Fruit fly (Drosophila melanogaster) whole organism, embryonic: ENCODE data around the gene aru.

Experiments
- Bdp1 ChIP-seq: fragments of 200-800 bp; sonication (Bioruptor generic); optimal IDR thresholded peaks from 3 replicates; lab custom pipeline; 2016; ENCODE audit warnings: missing biosample characterization, missing genetic modification characterization
- CG10979 ChIP-seq: fragments of 200-800 bp; sonication (Bioruptor generic); optimal IDR thresholded peaks from 2 replicates; lab custom pipeline; 2018; ENCODE audit warnings: missing biosample characterization, mild to moderate bottlenecking, missing genetic modification characterization, moderate library complexity
- CG12769 ChIP-seq: fragments of 200-800 bp; sonication (Bioruptor generic); optimal IDR thresholded peaks from 2 replicates; lab custom pipeline; 2019; ENCODE audit warnings: missing biosample characterization, mild to moderate bottlenecking, missing genetic modification characterization, moderate library complexity
- CG13296 ChIP-seq: fragments of 200-800 bp; sonication (Bioruptor generic); optimal IDR thresholded peaks from 3 replicates; lab custom pipeline; 2018; ENCODE audit warnings: missing biosample characterization, mild to moderate bottlenecking, missing genetic modification characterization
- CG15601 ChIP-seq: fragments of 200-800 bp; sonication (Bioruptor generic); optimal IDR thresholded peaks from 3 replicates; lab custom pipeline; 2019; ENCODE audit warnings: missing biosample characterization, mild to moderate bottlenecking, missing genetic modification characterization, moderate library complexity
- CG1603 ChIP-seq: fragments of 200-800 bp; sonication (Bioruptor generic); optimal IDR thresholded peaks from 2 replicates; lab custom pipeline; 2019; ENCODE audit warnings: missing biosample characterization, mild to moderate bottlenecking, missing genetic modification characterization, moderate library complexity
- CG16815 ChIP-seq: fragments of 200-800 bp; sonication (Bioruptor generic); optimal IDR thresholded peaks from 3 replicates; lab custom pipeline; 2017; ENCODE audit warnings: missing biosample characterization, mild to moderate bottlenecking, missing genetic modification characterization
- CG17328 ChIP-seq: fragments of 200-800 bp; sonication (Bioruptor generic); IDR thresholded peaks from 2 replicates; pipeline ENCODE4 v1.3.6; 2022; ENCODE audit warnings: missing biosample characterization, missing genetic modification characterization
- CG17359 ChIP-seq: fragments of 200-800 bp; sonication (Bioruptor generic); optimal IDR thresholded peaks from 3 replicates; lab custom pipeline; 2018; ENCODE audit warnings: missing biosample characterization, mild to moderate bottlenecking, missing genetic modification characterization, moderate library complexity
- CG2116 ChIP-seq: fragments of 200-800 bp; sonication (Bioruptor generic); optimal IDR thresholded peaks from 3 replicates; lab custom pipeline; 2018; ENCODE audit warnings: missing biosample characterization, mild to moderate bottlenecking, missing genetic modification characterization
- CG2889 ChIP-seq: fragments of 200-800 bp; sonication (Bioruptor generic); IDR thresholded peaks from 3 replicates; pipeline ENCODE4 v1.3.6; 2022; ENCODE audit warnings: missing biosample characterization, missing genetic modification characterization
- CG30020 ChIP-seq: fragments of 200-800 bp; optimal IDR thresholded peaks from 2 replicates; lab custom pipeline; 2019; ENCODE audit warnings: missing biosample characterization, mild to moderate bottlenecking, missing genetic modification characterization, moderate library complexity
- CG30403 ChIP-seq: fragments of 200-800 bp; sonication (Bioruptor generic); optimal IDR thresholded peaks from 3 replicates; lab custom pipeline; 2016; ENCODE audit warnings: missing biosample characterization, missing genetic modification characterization
- CG3847 ChIP-seq: fragments of 200-800 bp; sonication (Bioruptor generic); IDR thresholded peaks from 2 replicates; pipeline ENCODE4 v1.3.6; 2022; ENCODE audit warnings: missing biosample characterization, missing genetic modification characterization
- CG4730 ChIP-seq: fragments of 200-800 bp; sonication (Bioruptor generic); IDR thresholded peaks from 2 replicates; pipeline ENCODE4 v1.3.6; 2022; ENCODE audit warnings: missing biosample characterization, missing genetic modification characterization
- CG5245 ChIP-seq: fragments of 200-800 bp; sonication (Bioruptor generic); optimal IDR thresholded peaks from 3 replicates; lab custom pipeline; 2016; ENCODE audit warnings: missing biosample characterization, missing genetic modification characterization
- CG5953 ChIP-seq: fragments of 200-800 bp; sonication (Bioruptor generic); IDR thresholded peaks from 2 replicates; pipeline ENCODE4 v1.3.6; 2022; ENCODE audit warnings: missing biosample characterization, missing genetic modification characterization
- CG6765 ChIP-seq: fragments of 200-800 bp; sonication (Bioruptor generic); optimal IDR thresholded peaks from 3 replicates; lab custom pipeline; 2017; ENCODE audit warnings: missing biosample characterization, mild to moderate bottlenecking, missing genetic modification characterization
- CG7786 ChIP-seq: fragments of 200-800 bp; sonication (Bioruptor generic); optimal IDR thresholded peaks from 2 replicates; lab custom pipeline; 2016; ENCODE audit warnings: missing biosample characterization, missing genetic modification characterization
- CG7839 ChIP-seq: fragments of 200-800 bp; sonication (Bioruptor generic); optimal IDR thresholded peaks from 3 replicates; lab custom pipeline; 2018; ENCODE audit warnings: missing biosample characterization, mild to moderate bottlenecking, missing genetic modification characterization, moderate library complexity
- CG7928 ChIP-seq: fragments of 200-800 bp; sonication (Bioruptor generic); optimal IDR thresholded peaks from 2 replicates; lab custom pipeline; 2017; ENCODE audit warnings: missing biosample characterization, mild to moderate bottlenecking, missing genetic modification characterization
- CG9609 ChIP-seq: fragments of 200-800 bp; sonication (Bioruptor generic); optimal IDR thresholded peaks from 3 replicates; lab custom pipeline; 2016; ENCODE audit warnings: missing biosample characterization, missing genetic modification characterization
- CG9727 ChIP-seq: fragments of 200-800 bp; sonication (Bioruptor generic); optimal IDR thresholded peaks from 3 replicates; lab custom pipeline; 2017; ENCODE audit warnings: missing biosample characterization, mild to moderate bottlenecking, missing genetic modification characterization
- CHES-1-like ChIP-seq: fragments of 200-800 bp; sonication (Bioruptor generic); optimal IDR thresholded peaks from 2 replicates; lab custom pipeline; 2016; ENCODE audit warnings: missing biosample characterization, missing genetic modification characterization
- D19B ChIP-seq: fragments of 200-800 bp; sonication (Bioruptor generic); optimal IDR thresholded peaks from 2 replicates; lab custom pipeline; 2017; ENCODE audit warnings: missing biosample characterization, mild to moderate bottlenecking, missing genetic modification characterization
- Dip3 ChIP-seq: fragments of 200-800 bp; sonication (Bioruptor generic); optimal IDR thresholded peaks from 3 replicates; lab custom pipeline; 2016; ENCODE audit warnings: missing biosample characterization, missing genetic modification characterization
- H15 ChIP-seq: fragments of 200-800 bp; sonication (Bioruptor generic); IDR thresholded peaks from 3 replicates; pipeline ENCODE4 v1.3.6; 2022; ENCODE audit warnings: missing biosample characterization, missing genetic modification characterization
- Hmr ChIP-seq: fragments of 200-800 bp; sonication (Bioruptor generic); optimal IDR thresholded peaks from 3 replicates; lab custom pipeline; 2017; ENCODE audit warnings: mild to moderate bottlenecking, missing biosample characterization, missing genetic modification reagents, missing genetic modification characterization
- Hr3 ChIP-seq: fragments of 200-800 bp; sonication (Bioruptor generic); optimal IDR thresholded peaks from 3 replicates; lab custom pipeline; 2016; ENCODE audit warnings: missing biosample characterization, missing genetic modification characterization
- NC2β ChIP-seq: fragments of 200-800 bp; sonication (Bioruptor generic); optimal IDR thresholded peaks from 2 replicates; lab custom pipeline; 2016; ENCODE audit warnings: missing biosample characterization, missing genetic modification characterization
- Oaz ChIP-seq: fragments of 200-800 bp; sonication (Bioruptor generic); IDR thresholded peaks from 2 replicates; pipeline ENCODE4 v1.3.6; 2022; ENCODE audit warnings: missing biosample characterization, missing genetic modification characterization
- Pdp1 ChIP-seq, 2 experiments: fragments of 200-800 bp; sonication (Bioruptor generic); optimal IDR thresholded peaks; 3 replicates each; lab custom pipeline; 2016; ENCODE audit warnings: missing biosample characterization in 2 of 2, missing genetic modification characterization in 2 of 2, mild to moderate bottlenecking in 1 of 2, moderate library complexity in 1 of 2
- Rfx ChIP-seq: fragments of 200-800 bp; sonication (Bioruptor generic); IDR thresholded peaks from 2 replicates; pipeline ENCODE4 v1.3.6; 2022; ENCODE audit warnings: missing biosample characterization, missing genetic modification characterization
- Rx ChIP-seq: fragments of 200-800 bp; sonication (Bioruptor generic); IDR thresholded peaks from 2 replicates; pipeline ENCODE4 v1.3.6; 2022; ENCODE audit warnings: missing biosample characterization, missing genetic modification characterization
- btn ChIP-seq: fragments of 200-800 bp; sonication (Bioruptor generic); optimal IDR thresholded peaks from 2 replicates; lab custom pipeline; 2016; ENCODE audit warnings: missing biosample characterization, missing genetic modification characterization
- chinmo ChIP-seq: fragments of 200-800 bp; sonication (Bioruptor generic); IDR thresholded peaks from 4 replicates; pipeline ENCODE4 v1.3.6; 2022; ENCODE audit warnings: missing biosample characterization, missing genetic modification characterization; ENCODE audit not compliant: partially characterized antibody
- ci ChIP-seq: fragments of 200-800 bp; sonication (Bioruptor generic); IDR thresholded peaks from 3 replicates; pipeline ENCODE4 v1.3.6; 2022; ENCODE audit warnings: missing biosample characterization, missing genetic modification characterization
- dmrt11E ChIP-seq: fragments of 200-800 bp; sonication (Bioruptor generic); optimal IDR thresholded peaks from 3 replicates; lab custom pipeline; 2018; ENCODE audit warnings: missing biosample characterization, mild to moderate bottlenecking, missing genetic modification characterization, moderate library complexity
- dpn ChIP-seq, 2 experiments: fragments of 200-800 bp; sonication (Bioruptor generic); optimal IDR thresholded peaks; 3 replicates each; lab custom pipeline; 2016; ENCODE audit warnings: missing biosample characterization in 2 of 2, missing genetic modification characterization in 2 of 2
- ftz-f1 ChIP-seq: fragments of 200-800 bp; sonication (Bioruptor generic); optimal IDR thresholded peaks from 2 replicates; lab custom pipeline; 2016; ENCODE audit warnings: missing biosample characterization, missing genetic modification characterization
- fu2 ChIP-seq: fragments of 200-800 bp; sonication (Bioruptor generic); optimal IDR thresholded peaks from 2 replicates; lab custom pipeline; 2016; ENCODE audit warnings: missing biosample characterization, missing genetic modification characterization
- lbe ChIP-seq: fragments of 200-800 bp; sonication (Bioruptor generic); optimal IDR thresholded peaks from 2 replicates; lab custom pipeline; 2016; ENCODE audit warnings: missing biosample characterization, mild to moderate bottlenecking, missing genetic modification characterization
- nerfin-1 ChIP-seq: fragments of 200-800 bp; sonication (Bioruptor generic); optimal IDR thresholded peaks from 3 replicates; lab custom pipeline; 2019; ENCODE audit warnings: missing biosample characterization, mild to moderate bottlenecking, missing genetic modification characterization, moderate library complexity
- pan ChIP-seq, 4 experiments: fragments of >200 bp in 3 of 4; fragments of 200-800 bp in 1 of 4; sonication (Bioruptor generic) in 1 of 4; optimal IDR thresholded peaks in 3 of 4; IDR thresholded peaks in 1 of 4; 2 replicates each; pipeline versions ENCODE4 v1.3.6 to Lab custom; 2017 to 2022; ENCODE audit warnings: missing biosample characterization in 2 of 4, missing genetic modification characterization in 2 of 4, mixed read lengths in 1 of 4
- seq ChIP-seq: fragments of 200-800 bp; sonication (Bioruptor generic); IDR thresholded peaks from 2 replicates; pipeline ENCODE4 v1.3.6; 2022; ENCODE audit warnings: missing biosample characterization, missing genetic modification characterization
- slbo ChIP-seq: fragments of 200-800 bp; sonication (Bioruptor generic); IDR thresholded peaks from 2 replicates; pipeline ENCODE4 v1.3.6; 2022; ENCODE audit warnings: missing biosample characterization, missing genetic modification characterization
- wor ChIP-seq: fragments of 200-800 bp; sonication (Bioruptor generic); IDR thresholded peaks from 2 replicates; pipeline ENCODE4 v1.3.6; 2022; ENCODE audit warnings: missing biosample characterization, missing genetic modification characterization
- yki ChIP-seq: fragments of >200 bp; optimal IDR thresholded peaks from 3 replicates; lab custom pipeline; 2018
- zen ChIP-seq: fragments of 200-800 bp; sonication (Bioruptor generic); optimal IDR thresholded peaks from 3 replicates; lab custom pipeline; 2018; ENCODE audit warnings: missing biosample characterization, mild to moderate bottlenecking, missing genetic modification characterization, moderate library complexity

Gene aru

DNA sequence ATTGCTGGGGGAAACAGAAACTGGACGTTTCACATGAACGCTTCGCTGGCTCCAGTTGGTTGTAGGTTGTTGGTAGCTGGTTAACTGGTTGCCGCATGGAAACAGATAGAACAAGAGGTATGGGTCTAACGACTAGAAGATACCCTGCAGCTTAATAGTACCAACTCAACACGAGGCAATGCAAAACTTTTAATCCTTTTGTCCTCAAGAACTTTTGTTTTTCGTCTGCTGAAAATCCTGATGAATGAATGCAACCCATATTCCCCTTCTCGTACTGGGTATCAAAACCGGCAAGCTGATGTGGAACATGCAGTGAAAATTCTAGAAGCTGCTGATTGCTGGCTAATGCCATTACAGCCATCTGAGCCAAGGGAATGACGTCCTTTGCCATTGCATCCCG, 30.2 kb downstream of the aru start (continued):
- TF ChIP-seq Rfx (no peak), CG17359 (peak; percentile 0), fu2 (GFP tag; lab: Kevin White, UChicago) (peak; percentile 12), NC2β (peak; percentile 47), dpn (GFP tag; optimal IDR thresholded peaks at IDR 0.05; lab: Kevin White, UChicago) (peak in 1 of 2 experiments; percentile 27), CG15601 (no peak), CG10979 (peak; percentile 44), Rx (GFP tag; lab: Robert Waterston, UW) (peak; percentile 55; the same call in 1 of the 2 replicates), CG5245 (GFP tag; lab: Kevin White, UChicago) (no peak), CG2889 (GFP tag; lab: Robert Waterston, UW) (0 out of 3 replicates have a peak, but pooled peaks have one; percentile 34), CG3847 (GFP tag; lab: Robert Waterston, UW) (no peak), CG17328 (GFP tag; lab: Robert Waterston, UW) (peak; percentile 66), chinmo (0 out of 4 replicates have a peak, but pooled peaks have one; percentile 7), btn (GFP tag; lab: Kevin White, UChicago) (no peak), CHES-1-like (GFP tag; lab: Kevin White, UChicago) (peak; percentile 3), CG1603 (peak; percentile 80), CG16815 (GFP tag; lab: Kevin White, UChicago) (peak; percentile 39), Hr3 (GFP tag; lab: Kevin White, UChicago) (peak; percentile 32), slbo (GFP tag; lab: Robert Waterston, UW) (peak; percentile 74), nerfin-1 (tag; lab: Kevin White, UChicago) (no peak), CG7786 (GFP tag; lab: Kevin White, UChicago) (peak; percentile 46), Hmr (peak; percentile 1), ci (peak; percentile 87), CG9609 (GFP tag; lab: Kevin White, UChicago) (peak; percentile 35), CG7928 (GFP tag; lab: Kevin White, UChicago) (no peak), H15 (GFP tag; lab: Robert Waterston, UW) (no peak), CG12769 (tag; lab: Kevin White, UChicago) (peak; percentile 64), CG30403 (GFP tag; lab: Kevin White, UChicago) (peak; percentile 38), seq (GFP tag; lab: Robert Waterston, UW) (peak; percentile 39; the same call in 1 of the 2 replicates), Bdp1 (GFP tag; lab: Kevin White, UChicago) (peak; percentile 26), Oaz (0 out of 2 replicates have a peak, but pooled peaks have one; percentile 15)

DNA sequence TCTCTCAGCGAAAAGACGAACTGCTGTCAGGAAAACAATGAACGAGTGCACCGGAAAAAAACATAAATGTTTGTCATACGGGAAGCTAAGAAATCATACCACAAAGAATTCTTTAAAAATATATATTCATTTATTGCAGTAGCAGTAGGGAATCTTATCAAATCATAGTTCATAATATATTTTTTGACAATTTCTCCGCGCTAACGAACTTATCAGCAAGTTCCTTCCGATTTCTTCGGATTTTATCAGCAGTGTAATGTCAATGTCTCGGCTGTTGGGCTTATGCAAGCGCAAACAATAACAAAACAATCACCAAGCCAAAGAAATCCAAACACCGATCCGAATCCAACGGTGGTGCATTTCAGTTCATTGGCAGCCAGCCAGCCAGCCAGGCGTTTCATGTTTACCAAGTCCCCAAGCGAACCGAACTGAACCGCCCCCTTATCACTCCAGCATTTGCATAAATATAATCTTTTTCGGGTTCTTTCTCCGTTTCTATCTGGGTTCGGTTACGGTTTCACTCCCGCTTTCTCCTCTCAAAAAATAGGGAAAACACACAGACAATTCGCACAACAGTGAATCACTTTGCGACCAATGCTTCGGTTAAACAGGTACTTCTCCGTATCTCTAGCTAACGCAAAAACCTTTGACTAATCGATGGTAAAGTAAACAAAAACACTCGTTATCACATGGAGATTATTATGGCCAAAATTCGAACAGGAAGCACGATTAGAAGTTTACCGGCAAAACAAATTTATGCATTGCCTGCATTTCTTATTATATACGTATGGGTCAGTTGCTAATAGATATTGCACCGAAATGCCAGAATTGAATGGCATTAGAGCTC, 40.4 kb downstream of the aru start:
- TF ChIP-seq CG5953 (GFP tag; lab: Robert Waterston, UW) (0 out of 2 replicates have a peak, but pooled peaks have one; percentile 28), ftz-f1 (GFP tag; lab: Kevin White, UChicago) (no peak), dmrt11E (peak; percentile 55), yki (lab: Kevin White, UChicago) (no peak), CG6765 (GFP tag; lab: Kevin White, UChicago) (no peak), CG9727 (GFP tag; lab: Kevin White, UChicago) (peak; percentile 11), CG4730 (GFP tag; lab: Robert Waterston, UW) (no peak), CG13296 (GFP tag; lab: Kevin White, UChicago) (no peak), pan (optimal IDR thresholded peaks at IDR 0.05; lab: Kevin White, UChicago) (no peak), pan (GFP tag; optimal IDR thresholded peaks at IDR 0.05 in 1 of 2, IDR thresholded peaks at IDR 0.05 in 1 of 2) (no peak), wor (no peak), Pdp1 (GFP tag; optimal IDR thresholded peaks at IDR 0.05; lab: Kevin White, UChicago) (peak in 1 of 2 experiments; percentile 87), CG7839 (no peak), CG2116 (peak; percentile 0), D19B (GFP tag; lab: Kevin White, UChicago) (no peak), Oaz (no peak), zen (tag; lab: Kevin White, UChicago) (no peak), dpn (GFP tag; optimal IDR thresholded peaks at IDR 0.05; lab: Kevin White, UChicago) (peak in 1 of 2 experiments; percentile 31), CG30020 (no peak), lbe (no peak), Dip3 (GFP tag; lab: Kevin White, UChicago) (no peak)
